Fruit fly (Drosophila melanogaster): ENCODE data around the gene CG3603.

DNA sequence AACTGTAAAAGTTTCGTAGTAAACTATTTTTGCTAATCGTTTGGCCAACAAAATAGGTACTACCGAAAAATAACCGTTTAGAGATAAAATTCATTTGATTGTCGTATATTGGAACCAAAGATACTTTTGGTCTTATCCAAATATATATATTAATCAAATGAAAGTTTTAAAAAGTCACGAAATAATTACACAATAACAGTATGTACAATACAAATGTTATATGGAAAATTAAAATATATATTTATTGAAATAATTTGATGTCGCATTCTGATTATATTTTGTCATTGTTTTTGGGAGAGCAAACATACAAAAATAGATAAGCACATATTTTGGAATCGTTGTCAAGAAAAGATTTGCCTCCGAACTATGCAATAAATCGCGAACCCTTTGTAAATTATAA, 9.3 kb upstream of the CG3603 start, which contains the start of gene CG14420:
- TF ChIP-seq CG8478 (optimal IDR thresholded peaks at IDR 0.05) = no peak
- no peak for TF ChIP-seq CTCF (optimal IDR thresholded peaks at IDR 0.05)
